Worm (Caenorhabditis elegans): ENCODE results near the gene F47B8.10.

Gene F47B8.10

ce11 chrV:14334901-14335300 is 6.9 kb upstream of the F47B8.10 start, which contains the start of gene srm-5:
Gene srm-5 (plus strand): TSS chrV:14335201.
- TF ChIP-seq nhr-237 (tag; optimal IDR thresholded peaks at IDR 0.05), result no peak
- no peak for TF ChIP-seq elt-1 (tag; optimal IDR thresholded peaks at IDR 0.05; ENCODE audit: borderline replicate concordance, insufficient read depth)
- no peak for TF ChIP-seq nhr-76 (tag; optimal IDR thresholded peaks at IDR 0.05)
- no peak for TF ChIP-seq ham-2 (GFP tag; optimal IDR thresholded peaks at IDR 0.05)
- no peak for TF ChIP-seq elt-3 (tag; optimal IDR thresholded peaks at IDR 0.05)
- no peak for TF ChIP-seq nhr-12 (tag; optimal IDR thresholded peaks at IDR 0.05)

- TF ChIP-seq hlh-1 (tag; optimal IDR thresholded peaks at IDR 0.05) (no peak), ham-2 (GFP tag; optimal IDR thresholded peaks at IDR 0.05) (no peak), flh-1 (GFP tag; optimal IDR thresholded peaks at IDR 0.05) (no peak), tbx-8 (GFP tag; optimal IDR thresholded peaks at IDR 0.05) (no peak), ceh-39 (tag; optimal IDR thresholded peaks at IDR 0.05) (no peak), ztf-11 (tag; optimal IDR thresholded peaks at IDR 0.05) (no peak), elt-1 (tag; optimal IDR thresholded peaks at IDR 0.05; ENCODE audit: borderline replicate concordance, insufficient read depth) (no peak), ceh-43 (GFP tag; optimal IDR thresholded peaks at IDR 0.05) (no peak), nhr-2 (tag; optimal IDR thresholded peaks at IDR 0.05) (no peak), elt-3 (tag; optimal IDR thresholded peaks at IDR 0.05) (no peak), nhr-12 (tag; optimal IDR thresholded peaks at IDR 0.05) (no peak), lin-13 (tag; optimal IDR thresholded peaks at IDR 0.05) (no peak), unc-120 (tag; optimal IDR thresholded peaks at IDR 0.05; ENCODE audit: poor library complexity, severe bottlenecking) (no peak), nhr-76 (tag; optimal IDR thresholded peaks at IDR 0.05) (no peak), bed-3 (GFP tag; optimal IDR thresholded peaks at IDR 0.05) (no peak), unc-39 (tag; optimal IDR thresholded peaks at IDR 0.05) (no peak), M03D4.4 (tag; optimal IDR thresholded peaks at IDR 0.05) (no peak), ces-1 (GFP tag; optimal IDR thresholded peaks at IDR 0.05) (no peak), blmp-1 (tag; optimal IDR thresholded peaks at IDR 0.05) (no peak), cnd-1 (tag; optimal IDR thresholded peaks at IDR 0.05) (no peak)
Observed at ce11 chrV:14336655-14337054, 5.1 kb upstream of the F47B8.10 start, which contains the start of gene srm-6. Gene srm-6 (plus strand): TSS chrV:14336955.

- peak; percentile 58 for TF ChIP-seq pha-4 (tag; optimal IDR thresholded peaks at IDR 0.05)
- TF ChIP-seq cnd-1 (tag; optimal IDR thresholded peaks at IDR 0.05), result peak; percentile 2
- TF ChIP-seq ceh-39 (tag; optimal IDR thresholded peaks at IDR 0.05), result peak; percentile 12
- peak; percentile 56 for TF ChIP-seq sptf-1 (tag; optimal IDR thresholded peaks at IDR 0.05)
- peak; percentile 40 for TF ChIP-seq hlh-1 (tag; optimal IDR thresholded peaks at IDR 0.05)
- no peak for TF ChIP-seq lin-32 (GFP tag; optimal IDR thresholded peaks at IDR 0.05)
- TF ChIP-seq nhr-2 (tag; optimal IDR thresholded peaks at IDR 0.05), result peak; percentile 8
- TF ChIP-seq lsy-2 (tag; optimal IDR thresholded peaks at IDR 0.05), result peak; percentile 84
- peak; percentile 97 for TF ChIP-seq mep-1 (tag; optimal IDR thresholded peaks at IDR 0.05)
- peak; percentile 86 for TF ChIP-seq nhr-237 (tag; optimal IDR thresholded peaks at IDR 0.05)
- TF ChIP-seq unc-39 (tag; optimal IDR thresholded peaks at IDR 0.05), result no peak
- TF ChIP-seq unc-62 (GFP tag; optimal IDR thresholded peaks at IDR 0.05), result peak; percentile 27
- TF ChIP-seq drap-1 (GFP tag; optimal IDR thresholded peaks at IDR 0.05), result peak; percentile 49
- TF ChIP-seq ham-2 (GFP tag; optimal IDR thresholded peaks at IDR 0.05), result no peak
- TF ChIP-seq mab-5 (tag; optimal IDR thresholded peaks at IDR 0.05), result no peak
- TF ChIP-seq lin-13 (tag; optimal IDR thresholded peaks at IDR 0.05), result peak; percentile 70
Observed at ce11 chrV:14347234-14347826, 5.6 kb downstream of the F47B8.10 start, which contains the start of gene cept-2. Gene cept-2 (plus strand): TSS chrV:14347766.

ce11 chrV:14350498-14350897 is 8.7 kb downstream of the F47B8.10 start:
- TF ChIP-seq ceh-83 (GFP tag; optimal IDR thresholded peaks at IDR 0.05), result no peak
- no peak for TF ChIP-seq elt-3 (tag; optimal IDR thresholded peaks at IDR 0.05)
- no peak for TF ChIP-seq elt-1 (tag; optimal IDR thresholded peaks at IDR 0.05; ENCODE audit: borderline replicate concordance, insufficient read depth)
- no peak for TF ChIP-seq nhr-28 (tag; optimal IDR thresholded peaks at IDR 0.05)
- TF ChIP-seq snpc-4 (tag; optimal IDR thresholded peaks at IDR 0.05), result no peak
- TF ChIP-seq lin-32 (GFP tag; optimal IDR thresholded peaks at IDR 0.05), result no peak
- no peak for TF ChIP-seq pha-4 (tag; optimal IDR thresholded peaks at IDR 0.05)

- TF ChIP-seq nhr-2 (tag; optimal IDR thresholded peaks at IDR 0.05) (no peak), elt-1 (tag; optimal IDR thresholded peaks at IDR 0.05; ENCODE audit: borderline replicate concordance, insufficient read depth) (no peak), nhr-237 (tag; optimal IDR thresholded peaks at IDR 0.05) (peak; percentile 56), ham-2 (GFP tag; optimal IDR thresholded peaks at IDR 0.05) (peak; percentile 54), flh-1 (GFP tag; optimal IDR thresholded peaks at IDR 0.05) (no peak), sptf-1 (tag; optimal IDR thresholded peaks at IDR 0.05) (no peak), M03D4.4 (tag; optimal IDR thresholded peaks at IDR 0.05) (peak; percentile 2), nhr-12 (tag; optimal IDR thresholded peaks at IDR 0.05) (no peak), bed-3 (GFP tag; optimal IDR thresholded peaks at IDR 0.05) (no peak), drap-1 (GFP tag; optimal IDR thresholded peaks at IDR 0.05) (peak; percentile 58), lin-13 (tag; optimal IDR thresholded peaks at IDR 0.05) (no peak), zip-8 (tag; optimal IDR thresholded peaks at IDR 0.05) (no peak), ceh-83 (GFP tag; optimal IDR thresholded peaks at IDR 0.05) (peak; percentile 32), lsy-2 (tag; optimal IDR thresholded peaks at IDR 0.05) (peak; percentile 31), snpc-4 (tag; optimal IDR thresholded peaks at IDR 0.05) (no peak), ceh-39 (tag; optimal IDR thresholded peaks at IDR 0.05) (no peak), unc-39 (tag; optimal IDR thresholded peaks at IDR 0.05) (no peak), lin-32 (GFP tag; optimal IDR thresholded peaks at IDR 0.05) (no peak), nhr-28 (tag; optimal IDR thresholded peaks at IDR 0.05) (no peak), ztf-11 (tag; optimal IDR thresholded peaks at IDR 0.05) (peak; percentile 12), unc-62 (GFP tag; optimal IDR thresholded peaks at IDR 0.05) (peak; percentile 9), nhr-76 (tag; optimal IDR thresholded peaks at IDR 0.05) (no peak), elt-3 (tag; optimal IDR thresholded peaks at IDR 0.05) (no peak), mab-5 (tag; optimal IDR thresholded peaks at IDR 0.05) (no peak), ces-1 (GFP tag; optimal IDR thresholded peaks at IDR 0.05) (peak; percentile 9), sem-2 (GFP tag; optimal IDR thresholded peaks at IDR 0.05) (no peak), unc-120 (tag; optimal IDR thresholded peaks at IDR 0.05; ENCODE audit: poor library complexity, severe bottlenecking) (no peak), hlh-1 (tag; optimal IDR thresholded peaks at IDR 0.05) (no peak), pha-4 (tag; optimal IDR thresholded peaks at IDR 0.05) (no peak), tbx-8 (GFP tag; optimal IDR thresholded peaks at IDR 0.05) (no peak), mep-1 (tag; optimal IDR thresholded peaks at IDR 0.05) (peak; percentile 6), ceh-43 (GFP tag; optimal IDR thresholded peaks at IDR 0.05) (no peak), cnd-1 (tag; optimal IDR thresholded peaks at IDR 0.05) (no peak)
Observed at ce11 chrV:14350949-14351348, 9.2 kb downstream of the F47B8.10 start.
